Fruit fly (Drosophila melanogaster) whole organism, wandering third instar larva: ENCODE data around the gene CG8916.

ENCODE experiments used
- pan ChIP-seq: fragments of >200 bp; optimal IDR thresholded peaks from 2 replicates; lab custom pipeline; 2017
- tai ChIP-seq: sonication (Bioruptor generic); optimal IDR thresholded peaks from 2 replicates; lab custom pipeline; 2016; ENCODE audit warnings: missing biosample characterization, missing genetic modification characterization

DNA sequence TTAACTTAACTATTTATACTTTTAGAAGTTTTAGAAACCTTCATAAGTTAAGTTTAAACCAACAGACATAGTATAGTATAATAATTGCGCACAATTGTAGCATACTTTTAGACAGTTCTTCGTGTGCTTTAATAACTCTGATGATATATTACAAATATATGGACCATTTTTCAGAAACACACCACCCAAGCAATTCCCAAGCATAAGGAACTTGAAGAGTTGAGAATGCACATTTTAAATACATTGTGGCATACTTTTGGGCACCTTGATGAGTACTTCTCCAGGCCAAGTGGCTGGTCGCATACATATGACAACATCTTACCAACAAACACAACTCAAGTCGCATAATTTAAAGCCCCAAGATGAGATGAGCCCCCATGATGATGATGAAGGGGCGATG is 47.8 kb downstream of the CG8916 start:
- TF ChIP-seq tai (no peak), pan (lab: Kevin White, UChicago) (no peak)
